Worm (Caenorhabditis elegans) whole organism, L1 larva: ENCODE measurements around the gene fbxb-38.
"Not testable (repeated sequence)": the region's sequence is repeated elsewhere in the genome, so short reads cannot be mapped to it uniquely, and the experiment has no call there.

Experiments
- C34B4.2 ChIP-seq: sonication (generic microtip); optimal IDR thresholded peaks from 2 replicates; lab custom pipeline; 2017; ENCODE audit warnings: mild to moderate bottlenecking, missing genetic modification characterization, missing compliant biosample characterization
- alr-1 ChIP-seq: fragments of 200-800 bp; sonication (Bioruptor generic); optimal IDR thresholded peaks from 2 replicates; lab custom pipeline; 2018; ENCODE audit warnings: borderline replicate concordance, mild to moderate bottlenecking, missing genetic modification characterization, missing compliant biosample characterization
- ces-1 ChIP-seq: fragments of 150-350 bp; optimal IDR thresholded peaks from 2 replicates; lab custom pipeline; 2014; ENCODE audit warnings: missing biosample characterization, missing genetic modification reagents, missing genetic modification characterization
- dpl-1 ChIP-seq, 3 experiments: fragments of 150-350 bp in 2 of 3; sonication (generic microtip) in 1 of 3; optimal IDR thresholded peaks; 2 replicates each; lab custom pipeline; 2014 to 2017; ENCODE audit warnings: missing biosample characterization in 3 of 3, missing genetic modification characterization in 3 of 3, missing genetic modification reagents in 3 of 3
- dsc-1 ChIP-seq: sonication (generic microtip); optimal IDR thresholded peaks from 2 replicates; lab custom pipeline; 2016; ENCODE audit warnings: mild to moderate bottlenecking, missing genetic modification characterization, missing compliant biosample characterization
- efl-1 ChIP-seq, 4 experiments: fragments of 150-350 bp; optimal IDR thresholded peaks in 3 of 4; peaks in 1 of 4; 1 replicate in 1 of 4; 2 replicates in 3 of 4; lab custom pipeline; 2014; ENCODE audit warnings: missing biosample characterization in 2 of 4, missing genetic modification characterization in 2 of 4, missing genetic modification reagents in 2 of 4
- egl-27 ChIP-seq, 2 experiments: fragments of 150-350 bp in 1 of 2; sonication (generic microtip); optimal IDR thresholded peaks; 3 replicates each; lab custom pipeline; 2017 to 2018; ENCODE audit warnings: missing biosample characterization in 2 of 2, missing genetic modification characterization in 2 of 2, missing genetic modification reagents in 2 of 2
- elt-2 ChIP-seq: sonication (generic microtip); optimal IDR thresholded peaks from 2 replicates; lab custom pipeline; 2016; ENCODE audit warnings: missing genetic modification characterization, mild to moderate bottlenecking, inconsistent platforms, missing compliant biosample characterization, missing genetic modification reagents
- ets-5 ChIP-seq: fragments of 200-800 bp; sonication (Bioruptor generic); IDR thresholded peaks from 2 replicates; pipeline ENCODE4 v1.3.6; 2022; ENCODE audit warnings: missing genetic modification characterization, missing compliant biosample characterization
- hlh-17 ChIP-seq: fragments of 200-800 bp; sonication (Bioruptor generic); optimal IDR thresholded peaks from 2 replicates; lab custom pipeline; 2018; ENCODE audit warnings: missing genetic modification characterization, mild to moderate bottlenecking, missing compliant biosample characterization, moderate library complexity, borderline replicate concordance
- isw-1 ChIP-seq: fragments of 200-800 bp; sonication (Bioruptor generic); IDR thresholded peaks from 2 replicates; pipeline ENCODE4 v1.3.6; 2022; ENCODE audit warnings: missing genetic modification characterization, missing compliant biosample characterization
- lin-35 ChIP-seq, 2 experiments: fragments of 150-350 bp; optimal IDR thresholded peaks; 2 replicates each; lab custom pipeline; 2014; ENCODE audit warnings: missing biosample characterization in 2 of 2, missing genetic modification characterization in 2 of 2, missing genetic modification reagents in 2 of 2
- lsy-2 ChIP-seq, 2 experiments: fragments of 150-350 bp; optimal IDR thresholded peaks; 2 replicates each; lab custom pipeline; 2014; ENCODE audit warnings: missing biosample characterization in 2 of 2, missing genetic modification characterization in 2 of 2
- mdl-1 ChIP-seq, 2 experiments: fragments of 150-350 bp; optimal IDR thresholded peaks; 2 replicates each; lab custom pipeline; 2014 to 2017; ENCODE audit warnings: missing biosample characterization in 2 of 2, missing genetic modification characterization in 2 of 2, inconsistent platforms in 1 of 2
- nhr-12 ChIP-seq: sonication (generic microtip); optimal IDR thresholded peaks from 2 replicates; lab custom pipeline; 2017; ENCODE audit warnings: missing biosample characterization, missing genetic modification characterization
- nhr-19 ChIP-seq: fragments of 200-800 bp; sonication (Bioruptor generic); conservative IDR thresholded peaks from 2 replicates; pipeline ENCODE4 v1.3.6; 2022; ENCODE audit warnings: missing genetic modification characterization, missing compliant biosample characterization
- nhr-28 ChIP-seq: fragments of 150-350 bp; optimal IDR thresholded peaks from 2 replicates; lab custom pipeline; 2014; ENCODE audit warnings: missing biosample characterization, missing genetic modification characterization
- nhr-47 ChIP-seq: sonication (generic microtip); optimal IDR thresholded peaks from 2 replicates; lab custom pipeline; 2016; ENCODE audit warnings: mild to moderate bottlenecking, missing genetic modification characterization, moderate library complexity, missing compliant biosample characterization
- nhr-76 ChIP-seq: sonication (generic microtip); optimal IDR thresholded peaks from 2 replicates; lab custom pipeline; 2017; ENCODE audit warnings: missing biosample characterization, missing genetic modification characterization
- nhr-90 ChIP-seq: sonication (generic microtip); optimal IDR thresholded peaks from 2 replicates; lab custom pipeline; 2016; ENCODE audit warnings: mild to moderate bottlenecking, missing genetic modification characterization, missing compliant biosample characterization; ENCODE audit not compliant: poor library complexity
- pag-3 ChIP-seq: sonication (generic microtip); optimal IDR thresholded peaks from 2 replicates; lab custom pipeline; 2017; ENCODE audit warnings: missing genetic modification characterization, mild to moderate bottlenecking, missing compliant biosample characterization, antibody characterized with exemption, borderline replicate concordance; ENCODE audit not compliant: insufficient read depth
- snpc-4 ChIP-seq: fragments of 150-350 bp; optimal IDR thresholded peaks from 2 replicates; lab custom pipeline; 2014; ENCODE audit warnings: missing biosample characterization, missing genetic modification characterization
- tlp-1 ChIP-seq: fragments of 150-350 bp; optimal IDR thresholded peaks from 2 replicates; lab custom pipeline; 2014; ENCODE audit warnings: missing biosample characterization, missing genetic modification characterization
- unc-130 ChIP-seq: fragments of 150-350 bp; optimal IDR thresholded peaks from 2 replicates; lab custom pipeline; 2017; ENCODE audit warnings: missing biosample characterization, missing genetic modification characterization, inconsistent platforms
- unc-86 ChIP-seq: sonication (generic microtip); optimal IDR thresholded peaks from 2 replicates; lab custom pipeline; 2016; ENCODE audit warnings: missing genetic modification characterization, missing compliant biosample characterization
- vab-15 ChIP-seq: sonication (generic microtip); optimal IDR thresholded peaks from 2 replicates; lab custom pipeline; 2017; ENCODE audit warnings: missing genotype, mild to moderate bottlenecking, missing genetic modification characterization, missing compliant biosample characterization
- ztf-11 ChIP-seq, 2 experiments: sonication (generic microtip); optimal IDR thresholded peaks; 2 replicates each; lab custom pipeline; 2016 to 2017; ENCODE audit warnings: missing genetic modification characterization in 2 of 2, missing biosample characterization in 1 of 2, missing compliant biosample characterization in 1 of 2
- ztf-4 ChIP-seq: fragments of 150-350 bp; optimal IDR thresholded peaks from 2 replicates; lab custom pipeline; 2014; ENCODE audit warnings: missing biosample characterization, missing genetic modification characterization

fbxb-38 gene

ce11 chrII:2163370-2163882, 5.1 kb downstream of the fbxb-38 start, which contains the start of gene C33C12.11:
TSS of gene C33C12.11 (minus strand) at chrII:2163832.
- TF ChIP-seq ces-1 (GFP tag; lab: Kevin White, UChicago); hlh-17 (GFP tag; lab: Kevin White, UChicago); ztf-11 (tag; optimal IDR thresholded peaks at IDR 0.05; lab: Kevin White, UChicago): not testable (repeated sequence)
- TF ChIP-seq, all 84 proteins: peak for 0; not testable (repeated sequence) for 84

- TF ChIP-seq nhr-90, ztf-4, unc-130 (tag; lab: Kevin White, UChicago): not testable (repeated sequence)
Measured at ce11 chrII:2153708-2154107, 14.9 kb downstream of the fbxb-38 start, which contains the start of gene math-18. TSS of gene math-18 (plus strand) at chrII:2154008.

- TF ChIP-seq unc-130 (tag; lab: Kevin White, UChicago) = no peak
- peak; percentile 38 for TF ChIP-seq elt-2 (tag; lab: Kevin White, UChicago)
- TF ChIP-seq vab-15 (tag; lab: Kevin White, UChicago) = no peak
- TF ChIP-seq egl-27 (tag; optimal IDR thresholded peaks at IDR 0.05; lab: Kevin White, UChicago) = no peak
- no peak for TF ChIP-seq efl-1 (optimal IDR thresholded peaks at IDR 0.05; lab: Kevin White, UChicago)
- peak in 1 of 2 experiments; percentile 70 for TF ChIP-seq efl-1 (GFP tag; optimal IDR thresholded peaks at IDR 0.05 in 1 of 2; lab: Kevin White, UChicago)
Measured at ce11 chrII:2152455-2152854, 16.1 kb downstream of the fbxb-38 start.

- TF ChIP-seq lsy-2 (tag; optimal IDR thresholded peaks at IDR 0.05; lab: Kevin White, UChicago) = no peak
Measured at ce11 chrII:2150485-2150985, 18.0 kb downstream of the fbxb-38 start, which contains the start of the genes C40A11.7 and C40A11.8. TSS of gene C40A11.7 (minus strand) at chrII:2150585. TSS of gene C40A11.8 (minus strand) at chrII:2150935.

DNA sequence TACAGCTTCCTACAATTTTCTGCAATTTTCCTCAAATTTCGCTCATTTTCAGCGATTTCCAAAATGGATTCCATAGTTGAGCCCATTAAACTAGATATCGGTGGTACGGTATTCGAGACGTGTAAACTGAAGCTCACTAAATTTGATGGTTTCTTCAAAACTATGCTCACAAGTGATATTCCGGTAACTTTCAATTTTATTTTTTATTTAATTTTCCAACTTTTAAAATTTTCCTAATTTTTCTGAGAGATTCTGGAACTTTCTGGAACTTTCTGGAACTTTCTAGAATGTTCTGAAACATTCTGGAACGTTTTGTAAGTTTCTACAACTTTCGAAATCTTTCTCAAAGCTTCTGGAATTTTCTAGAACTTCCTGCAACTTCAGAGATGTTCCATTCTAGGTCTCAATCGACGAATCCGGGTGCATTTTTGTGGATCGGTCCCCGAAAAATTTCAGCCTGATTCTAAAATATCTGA, 21.6 kb downstream of the fbxb-38 start, which contains the start of gene C40A11.2:
TSS of gene C40A11.2 (plus strand) at position 51 of the 476 bp plus-strand sequence.
- TF ChIP-seq nhr-47 (no peak), efl-1 (optimal IDR thresholded peaks at IDR 0.05; lab: Kevin White, UChicago) (no peak), efl-1 (GFP tag; optimal IDR thresholded peaks at IDR 0.05 in 1 of 2; lab: Kevin White, UChicago) (peak in 1 of 2 experiments; percentile 5), nhr-19 (GFP tag; lab: Robert Waterston, UW) (no peak)

ce11 chrII:2145566-2145965, 23.0 kb downstream of the fbxb-38 start, which contains the start of gene C40A11.6:
TSS of gene C40A11.6 (minus strand) at chrII:2145666.
- TF ChIP-seq lin-35 (GFP tag; optimal IDR thresholded peaks at IDR 0.05; lab: Kevin White, UChicago) = no peak

- TF ChIP-seq dpl-1 (GFP tag; optimal IDR thresholded peaks at IDR 0.05; lab: Kevin White, UChicago) (no peak), nhr-76 (no peak), elt-2 (tag; lab: Kevin White, UChicago) (no peak), dsc-1 (tag; lab: Kevin White, UChicago) (no peak), isw-1 (GFP tag; lab: Robert Waterston, UW) (no peak), unc-86 (tag; lab: Kevin White, UChicago) (no peak), pag-3 (tag; lab: Kevin White, UChicago) (no peak), tlp-1 (tag; lab: Kevin White, UChicago) (no peak), ets-5 (no peak), lsy-2 (tag; optimal IDR thresholded peaks at IDR 0.05; lab: Kevin White, UChicago) (no peak)
Measured at ce11 chrII:2140817-2141216, 27.7 kb downstream of the fbxb-38 start, which contains the start of gene C40A11.3. TSS of gene C40A11.3 (plus strand) at chrII:2141117.

DNA sequence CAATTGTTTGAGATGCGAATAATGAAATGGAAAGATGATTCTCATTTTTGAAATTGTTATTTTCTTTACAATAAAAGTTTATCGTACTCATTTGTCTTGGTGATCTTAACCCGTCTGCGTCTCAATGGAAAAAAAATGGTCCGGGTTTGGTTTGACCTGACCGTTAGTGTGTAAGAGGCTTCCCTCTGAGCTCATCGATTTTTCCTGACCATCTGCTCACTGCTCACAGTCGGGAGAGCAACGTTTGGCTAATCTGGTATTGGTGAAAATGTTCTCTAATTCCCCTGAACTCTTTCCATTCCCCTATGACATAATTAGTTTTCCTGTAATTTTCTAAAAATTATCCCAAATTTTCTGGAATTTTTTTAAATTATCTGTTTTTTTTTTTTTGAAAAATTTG, 29.7 kb downstream of the fbxb-38 start:
- TF ChIP-seq mdl-1 (tag; optimal IDR thresholded peaks at IDR 0.05; lab: Kevin White, UChicago) (no peak), ztf-4 (tag; lab: Kevin White, UChicago) (no peak), efl-1 (optimal IDR thresholded peaks at IDR 0.05; lab: Kevin White, UChicago) (no peak), efl-1 (GFP tag; optimal IDR thresholded peaks at IDR 0.05 in 1 of 2; lab: Kevin White, UChicago) (no peak), nhr-28 (tag; lab: Kevin White, UChicago) (no peak), elt-2 (tag; lab: Kevin White, UChicago) (no peak), nhr-12 (tag; lab: Kevin White, UChicago) (no peak), unc-86 (tag; lab: Kevin White, UChicago) (no peak), C34B4.2 (tag; lab: Kevin White, UChicago) (no peak), alr-1 (tag; lab: Kevin White, UChicago) (no peak), snpc-4 (tag; lab: Kevin White, UChicago) (no peak)
